Worm (Caenorhabditis elegans): ENCODE measurements around the gene fbxa-55.

- peak; percentile 40 for TF ChIP-seq sma-3 (GFP tag; optimal IDR thresholded peaks at IDR 0.05)
- no peak for TF ChIP-seq nhr-11 (tag; optimal IDR thresholded peaks at IDR 0.05)
- TF ChIP-seq snpc-4 (tag; optimal IDR thresholded peaks at IDR 0.05) = no peak
- no peak for TF ChIP-seq ama-1 (optimal IDR thresholded peaks at IDR 0.05)
- TF ChIP-seq blmp-1 (tag; optimal IDR thresholded peaks at IDR 0.05; ENCODE audit: insufficient read depth) = peak; percentile 80
These were observed 48.0 kb downstream of the fbxa-55 start for ce11 chrIII:887874-888299.
